Worm (Caenorhabditis elegans): ENCODE results near the gene zfp-2.

ce11 chrII:9521570-9521969 is 35.9 kb upstream of the zfp-2 start, which contains the start of gene sra-1:
- TF ChIP-seq C16A3.4 (tag; optimal IDR thresholded peaks at IDR 0.05) (no peak), efl-1 (optimal IDR thresholded peaks at IDR 0.05) (no peak), efl-1 (GFP tag; optimal IDR thresholded peaks at IDR 0.05 in 1 of 2) (no peak), lsy-2 (tag; optimal IDR thresholded peaks at IDR 0.05) (no peak), lin-15B (tag; optimal IDR thresholded peaks at IDR 0.05) (no peak), mdl-1 (tag; optimal IDR thresholded peaks at IDR 0.05) (no peak), unc-62 (GFP tag; optimal IDR thresholded peaks at IDR 0.05) (no peak), nhr-77 (tag; optimal IDR thresholded peaks at IDR 0.05) (no peak)

Measured in whole organism, L1 larva.